Fruit fly (Drosophila melanogaster) whole organism, prepupa: ENCODE data around the gene M6.
A peak's percentile ranks its signal among the peaks of the same experiment; 100 is the strongest.

Source experiments
- Blimp-1 ChIP-seq: fragments of 200-800 bp; sonication (Bioruptor generic); optimal IDR thresholded peaks from 3 replicates; lab custom pipeline; 2017; ENCODE audit warnings: missing biosample characterization, missing genetic modification characterization, mild to moderate bottlenecking, moderate library complexity, missing genetic modification reagents
- CG10631 ChIP-seq: fragments of 200-800 bp; sonication (Bioruptor generic); optimal IDR thresholded peaks from 2 replicates; lab custom pipeline; 2016; ENCODE audit warnings: missing biosample characterization, missing genetic modification characterization
- CG10669 ChIP-seq: fragments of 200-800 bp; sonication (Bioruptor generic); optimal IDR thresholded peaks from 3 replicates; lab custom pipeline; 2018; ENCODE audit warnings: missing biosample characterization, mild to moderate bottlenecking, missing genetic modification characterization, moderate library complexity
- CG11902 ChIP-seq: fragments of 200-800 bp; sonication (Bioruptor generic); optimal IDR thresholded peaks from 3 replicates; lab custom pipeline; 2016; ENCODE audit warnings: missing biosample characterization, missing genetic modification characterization
- CG15336 ChIP-seq: fragments of 200-800 bp; sonication (Bioruptor generic); IDR thresholded peaks from 2 replicates; pipeline ENCODE4 v1.3.6; 2022; ENCODE audit warnings: missing biosample characterization, missing genetic modification characterization
- CG16779 ChIP-seq: fragments of 200-800 bp; sonication (Bioruptor generic); optimal IDR thresholded peaks from 3 replicates; lab custom pipeline; 2017; ENCODE audit warnings: missing biosample characterization, mild to moderate bottlenecking, missing genetic modification characterization
- CG31627 ChIP-seq: fragments of 200-800 bp; sonication (Bioruptor generic); optimal IDR thresholded peaks from 3 replicates; lab custom pipeline; 2016; ENCODE audit warnings: missing biosample characterization, missing genetic modification characterization
- CG32006 ChIP-seq: fragments of 200-800 bp; sonication (Bioruptor generic); optimal IDR thresholded peaks from 3 replicates; lab custom pipeline; 2017; ENCODE audit warnings: missing biosample characterization, mild to moderate bottlenecking, missing genetic modification characterization
- CG34406 ChIP-seq: fragments of 200-800 bp; sonication (Bioruptor generic); optimal IDR thresholded peaks from 3 replicates; lab custom pipeline; 2016; ENCODE audit warnings: missing biosample characterization, missing genetic modification characterization
- CG4318 ChIP-seq: fragments of 200-800 bp; sonication (Bioruptor generic); optimal IDR thresholded peaks from 3 replicates; lab custom pipeline; 2017; ENCODE audit warnings: missing biosample characterization, mild to moderate bottlenecking, missing genetic modification characterization
- CG6163 ChIP-seq: fragments of 200-800 bp; sonication (Bioruptor generic); IDR thresholded peaks from 3 replicates; pipeline ENCODE4 v1.3.6; 2022; ENCODE audit warnings: missing biosample characterization, missing genetic modification characterization
- CG6276 ChIP-seq: fragments of 200-800 bp; sonication (Bioruptor generic); optimal IDR thresholded peaks from 2 replicates; lab custom pipeline; 2017; ENCODE audit warnings: missing biosample characterization, mild to moderate bottlenecking, missing genetic modification characterization
- CG6854 ChIP-seq: fragments of 200-800 bp; sonication (Bioruptor generic); optimal IDR thresholded peaks from 2 replicates; lab custom pipeline; 2017; ENCODE audit warnings: missing biosample characterization, mild to moderate bottlenecking, missing genetic modification characterization
- CG8119 ChIP-seq: fragments of 200-800 bp; sonication (Bioruptor generic); IDR thresholded peaks from 3 replicates; pipeline ENCODE4 v1.3.6; 2022; ENCODE audit warnings: missing biosample characterization, missing genetic modification characterization
- Eip75B ChIP-seq: fragments of 200-800 bp; sonication (Bioruptor generic); optimal IDR thresholded peaks from 3 replicates; lab custom pipeline; 2016; ENCODE audit warnings: missing biosample characterization, missing genetic modification characterization
- Eip78C ChIP-seq: fragments of 200-800 bp; sonication (Bioruptor generic); peaks from one replicate; lab custom pipeline; 2016; ENCODE audit warnings: missing biosample characterization, missing genetic modification characterization
- Eip93F ChIP-seq: fragments of 200-800 bp; sonication (Bioruptor generic); optimal IDR thresholded peaks from 2 replicates; lab custom pipeline; 2016; ENCODE audit warnings: missing biosample characterization, mild to moderate bottlenecking, missing genetic modification characterization
- Ets21C ChIP-seq: fragments of 200-800 bp; sonication (Bioruptor generic); optimal IDR thresholded peaks from 3 replicates; lab custom pipeline; 2016; ENCODE audit warnings: missing biosample characterization, missing genetic modification characterization
- Gug ChIP-seq: fragments of 200-800 bp; sonication (Bioruptor generic); IDR thresholded peaks from 2 replicates; pipeline ENCODE4 v1.3.6; 2022; ENCODE audit warnings: missing biosample characterization, missing genetic modification characterization
- Hr38 ChIP-seq: sonication (Bioruptor generic); optimal IDR thresholded peaks from 2 replicates; lab custom pipeline; 2016; ENCODE audit warnings: missing biosample characterization, missing genetic modification characterization
- Hr39 ChIP-seq: fragments of 200-800 bp; sonication (Bioruptor generic); optimal IDR thresholded peaks from 2 replicates; lab custom pipeline; 2016; ENCODE audit warnings: missing biosample characterization, missing genetic modification characterization
- Hr4 ChIP-seq: fragments of 200-800 bp; sonication (Bioruptor generic); optimal IDR thresholded peaks from 3 replicates; lab custom pipeline; 2016; ENCODE audit warnings: missing biosample characterization, missing genetic modification characterization
- Met ChIP-seq: fragments of 200-800 bp; sonication (Bioruptor generic); optimal IDR thresholded peaks from 3 replicates; lab custom pipeline; 2016; ENCODE audit warnings: missing biosample characterization, missing genetic modification characterization
- Smox ChIP-seq: fragments of 200-800 bp; sonication (Bioruptor generic); optimal IDR thresholded peaks from 3 replicates; lab custom pipeline; 2016; ENCODE audit warnings: missing biosample characterization, missing genetic modification characterization
- Sox14 ChIP-seq: fragments of 200-800 bp; sonication (Bioruptor generic); optimal IDR thresholded peaks from 3 replicates; lab custom pipeline; 2016; ENCODE audit warnings: missing biosample characterization, missing genetic modification characterization
- Sox15 ChIP-seq: fragments of 200-800 bp; sonication (Bioruptor generic); optimal IDR thresholded peaks from 3 replicates; lab custom pipeline; 2016; ENCODE audit warnings: missing biosample characterization, missing genetic modification characterization
- acj6 ChIP-seq: fragments of 200-800 bp; sonication (Bioruptor generic); optimal IDR thresholded peaks from 3 replicates; lab custom pipeline; 2016; ENCODE audit warnings: missing biosample characterization, missing genetic modification characterization
- dsx ChIP-seq: fragments of 200-800 bp; optimal IDR thresholded peaks from 3 replicates; lab custom pipeline; 2019; ENCODE audit warnings: missing biosample characterization, mild to moderate bottlenecking, missing genetic modification characterization, moderate library complexity; ENCODE audit not compliant: poor library complexity, severe bottlenecking
- esn ChIP-seq: fragments of 200-800 bp; sonication (Bioruptor generic); optimal IDR thresholded peaks from 2 replicates; lab custom pipeline; 2016; ENCODE audit warnings: missing biosample characterization, mild to moderate bottlenecking, missing genetic modification characterization, moderate library complexity
- fd59A ChIP-seq: fragments of 200-800 bp; sonication (Bioruptor generic); optimal IDR thresholded peaks from 2 replicates; lab custom pipeline; 2017; ENCODE audit warnings: missing biosample characterization, mild to moderate bottlenecking, missing genetic modification characterization, missing genetic modification reagents
- fd85E ChIP-seq: fragments of 200-800 bp; sonication (Bioruptor generic); optimal IDR thresholded peaks from 3 replicates; lab custom pipeline; 2016; ENCODE audit warnings: missing biosample characterization, missing genetic modification characterization
- net ChIP-seq: fragments of 200-800 bp; sonication (Bioruptor generic); optimal IDR thresholded peaks from 3 replicates; lab custom pipeline; 2016; ENCODE audit warnings: missing biosample characterization, missing genetic modification characterization
- salr ChIP-seq, 2 experiments: fragments of 200-800 bp; sonication (Bioruptor generic); optimal IDR thresholded peaks; 3 replicates each; lab custom pipeline; 2016 to 2018; ENCODE audit warnings: missing biosample characterization in 2 of 2, missing genetic modification characterization in 2 of 2, mild to moderate bottlenecking in 1 of 2
- svp ChIP-seq: fragments of 200-800 bp; sonication (Bioruptor generic); peaks from one replicate; lab custom pipeline; 2016; ENCODE audit warnings: missing biosample characterization, missing genetic modification characterization
- vri ChIP-seq: fragments of 200-800 bp; sonication (Bioruptor generic); optimal IDR thresholded peaks from 3 replicates; lab custom pipeline; 2016; ENCODE audit warnings: missing biosample characterization, mild to moderate bottlenecking, missing genetic modification characterization

M6 gene

dm6 chr3L:21479636-21480035 is 28.0 kb upstream of the M6 start (continued):
- peak; percentile 92 for TF ChIP-seq CG6854
- TF ChIP-seq Sox15 (GFP tag; lab: Kevin White, UChicago), result no peak
- no peak for TF ChIP-seq CG4318 (GFP tag; lab: Kevin White, UChicago)
- peak; percentile 77 for TF ChIP-seq Met (GFP tag; lab: Kevin White, UChicago)
- TF ChIP-seq acj6, result peak; percentile 73
- peak; percentile 57 for TF ChIP-seq CG31627 (GFP tag; lab: Kevin White, UChicago)
- peak; percentile 73 for TF ChIP-seq Eip75B (GFP tag; lab: Kevin White, UChicago)
- peak; percentile 1 for TF ChIP-seq Ets21C (GFP tag; lab: Kevin White, UChicago)
- peak; percentile 45 for TF ChIP-seq Smox (GFP tag; lab: Kevin White, UChicago)
- peak; percentile 48 for TF ChIP-seq CG16779 (tag; lab: Kevin White, UChicago)
- no peak for TF ChIP-seq Hr38
- TF ChIP-seq Gug (GFP tag; lab: Robert Waterston, UW), result 0 out of 2 replicates have a peak, but pooled peaks have one; percentile 10
- TF ChIP-seq Hr4 (GFP tag; lab: Kevin White, UChicago), result peak; percentile 23
- TF ChIP-seq Eip78C (GFP tag; lab: Kevin White, UChicago), result peak; percentile 93
- peak; percentile 53 for TF ChIP-seq Blimp-1
- TF ChIP-seq CG11902 (GFP tag; lab: Kevin White, UChicago), result peak; percentile 17
- peak; percentile 55 for TF ChIP-seq CG10669 (GFP tag; lab: Kevin White, UChicago)
- peak; percentile 43 for TF ChIP-seq CG32006 (GFP tag; lab: Kevin White, UChicago)
- peak; percentile 65 for TF ChIP-seq Hr39 (GFP tag; lab: Kevin White, UChicago)
- TF ChIP-seq dsx (GFP tag; lab: Kevin White, UChicago), result peak; percentile 61
- TF ChIP-seq svp, result no peak
- TF ChIP-seq CG15336, result peak; percentile 54; the same call in 1 of the 2 replicates
- peak; percentile 77 for TF ChIP-seq CG34406 (GFP tag; lab: Kevin White, UChicago)
- no peak for TF ChIP-seq CG6276 (GFP tag; lab: Kevin White, UChicago)
- TF ChIP-seq fd59A (GFP tag; lab: Kevin White, UChicago), result peak; percentile 41
- TF ChIP-seq CG10631 (GFP tag; lab: Kevin White, UChicago), result no peak
- TF ChIP-seq fd85E (GFP tag; lab: Kevin White, UChicago), result peak; percentile 72
- TF ChIP-seq Eip93F (GFP tag; lab: Kevin White, UChicago), result no peak
- TF ChIP-seq net (GFP tag; lab: Kevin White, UChicago), result peak; percentile 83
- TF ChIP-seq Sox14 (GFP tag; lab: Kevin White, UChicago), result peak; percentile 21

- TF ChIP-seq vri (GFP tag; lab: Kevin White, UChicago) (no peak), Eip93F (GFP tag; lab: Kevin White, UChicago) (no peak), salr (GFP tag; optimal IDR thresholded peaks at IDR 0.05; lab: Kevin White, UChicago) (no peak), Gug (GFP tag; lab: Robert Waterston, UW) (no peak), esn (GFP tag; lab: Kevin White, UChicago) (no peak)
These were observed 25.6 kb upstream of the M6 start for dm6 chr3L:21482100-21482499.

DNA sequence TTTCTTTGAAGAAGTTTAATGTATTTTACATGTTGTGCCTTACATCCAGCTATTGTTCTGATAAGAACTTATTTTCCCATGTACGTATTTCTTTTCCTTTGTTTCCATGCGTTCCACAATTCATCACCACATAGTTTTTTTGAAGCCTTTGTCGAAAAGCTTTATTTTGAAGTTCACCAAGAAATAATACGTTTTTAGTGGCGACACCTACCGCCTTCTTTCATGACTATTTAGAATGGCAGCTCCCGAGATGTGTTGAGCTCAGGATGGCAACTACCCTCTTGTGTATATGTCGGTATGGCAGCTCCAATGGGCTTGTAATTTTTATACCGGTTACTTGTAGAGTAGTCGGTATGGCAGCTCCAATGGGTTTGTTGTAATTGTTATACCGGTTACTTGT is 23.8 kb upstream of the M6 start:
- TF ChIP-seq dsx (GFP tag; lab: Kevin White, UChicago), result peak; percentile 2
- peak; percentile 2 for TF ChIP-seq CG31627 (GFP tag; lab: Kevin White, UChicago)
- TF ChIP-seq Sox14 (GFP tag; lab: Kevin White, UChicago), result peak; percentile 56
- TF ChIP-seq Eip75B (GFP tag; lab: Kevin White, UChicago), result no peak

DNA sequence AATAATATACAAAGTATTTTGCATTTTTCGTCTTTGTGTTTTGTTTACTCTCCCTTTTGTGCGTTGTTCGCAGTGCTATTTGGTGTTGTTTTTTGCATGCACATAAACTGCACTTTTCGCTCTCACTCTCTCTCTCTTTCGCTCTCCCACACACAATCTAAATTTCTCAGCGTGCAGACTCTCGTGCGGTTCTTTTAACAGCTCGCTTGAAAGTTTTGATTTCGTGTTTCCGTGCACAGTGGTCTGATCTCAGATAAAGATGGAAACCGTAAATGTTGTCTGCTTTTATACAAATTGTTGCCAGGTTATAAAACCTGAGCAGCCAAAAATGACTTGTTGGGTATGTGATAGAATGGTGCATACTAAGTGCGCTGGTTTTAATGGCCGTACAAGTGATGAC is 22.3 kb upstream of the M6 start:
- TF ChIP-seq CG15336, result peak; percentile 55; the same call in 1 of the 2 replicates
- peak; percentile 57; the same call in 2 of the 3 replicates for TF ChIP-seq CG6163 (GFP tag; lab: Robert Waterston, UW)
- TF ChIP-seq dsx (GFP tag; lab: Kevin White, UChicago), result peak; percentile 40
- TF ChIP-seq CG8119 (GFP tag; lab: Robert Waterston, UW), result peak; percentile 55
